Worm (Caenorhabditis elegans) whole organism, L4 larva: ENCODE results near the gene srh-248.

Experiments
- cey-2 ChIP-seq: sonication (generic microtip); optimal IDR thresholded peaks from 3 replicates; lab custom pipeline; 2017; ENCODE audit warnings: missing genetic modification characterization, mild to moderate bottlenecking, missing compliant biosample characterization, antibody characterized with exemption, borderline replicate concordance; ENCODE audit not compliant: insufficient read depth
- daf-16 ChIP-seq, 3 experiments: sonication (generic microtip); optimal IDR thresholded peaks; 2 replicates each; lab custom pipeline; 2016 to 2017; ENCODE audit warnings: missing genetic modification characterization in 3 of 3, missing genetic modification reagents in 3 of 3, mild to moderate bottlenecking in 2 of 3, missing compliant biosample characterization in 2 of 3, missing biosample characterization in 1 of 3, moderate library complexity in 1 of 3
- egl-27 ChIP-seq: sonication (generic microtip); optimal IDR thresholded peaks from 3 replicates; lab custom pipeline; 2017; ENCODE audit warnings: missing biosample characterization, missing genetic modification reagents, missing genetic modification characterization
- lin-13 ChIP-seq: fragments of 150-350 bp; optimal IDR thresholded peaks from 2 replicates; lab custom pipeline; 2014; ENCODE audit warnings: missing biosample characterization, missing genetic modification reagents, missing genetic modification characterization
- lin-15B ChIP-seq: fragments of 150-350 bp; sonication (generic microtip); optimal IDR thresholded peaks from 3 replicates; lab custom pipeline; 2014; ENCODE audit warnings: missing biosample characterization, missing genetic modification characterization
- nhr-77 ChIP-seq: fragments of 150-350 bp; optimal IDR thresholded peaks from 2 replicates; lab custom pipeline; 2014; ENCODE audit warnings: missing biosample characterization, missing genetic modification characterization
- sdz-12 ChIP-seq: fragments of 200-800 bp; sonication (Bioruptor generic); optimal IDR thresholded peaks from 2 replicates; lab custom pipeline; 2018; ENCODE audit warnings: mild to moderate bottlenecking, missing genetic modification characterization, missing compliant biosample characterization
- skn-1 ChIP-seq: fragments of 150-350 bp; optimal IDR thresholded peaks from 2 replicates; lab custom pipeline; 2014; ENCODE audit warnings: missing biosample characterization, missing genetic modification characterization
- snpc-4 ChIP-seq: fragments of 150-350 bp; optimal IDR thresholded peaks from 2 replicates; lab custom pipeline; 2014; ENCODE audit warnings: missing biosample characterization, missing genetic modification characterization
- unc-62 ChIP-seq, 3 experiments: fragments of 150-350 bp in 1 of 3; sonication (generic microtip); optimal IDR thresholded peaks in 2 of 3; peaks in 1 of 3; 1 replicate in 1 of 3; 2 replicates in 2 of 3; lab custom pipeline; 2014 to 2017; ENCODE audit warnings: missing biosample characterization in 3 of 3, missing genetic modification characterization in 3 of 3, missing genetic modification reagents in 3 of 3, missing genotype in 1 of 3
- zag-1 ChIP-seq: fragments of 150-350 bp; optimal IDR thresholded peaks from 2 replicates; lab custom pipeline; 2014; ENCODE audit warnings: missing biosample characterization, missing genetic modification characterization
- ztf-11 ChIP-seq: fragments of 150-350 bp; optimal IDR thresholded peaks from 2 replicates; lab custom pipeline; 2014; ENCODE audit warnings: missing biosample characterization, missing genetic modification characterization
- ztf-7 ChIP-seq: fragments of 150-350 bp; optimal IDR thresholded peaks from 2 replicates; lab custom pipeline; 2014; ENCODE audit warnings: missing biosample characterization, missing genetic modification characterization

- TF ChIP-seq lin-15B (tag; lab: Kevin White, UChicago) = no peak
- no peak for TF ChIP-seq unc-62 (GFP tag; optimal IDR thresholded peaks at IDR 0.05 in 1 of 2; lab: Kevin White, UChicago)
- no peak for TF ChIP-seq unc-62 (tag; optimal IDR thresholded peaks at IDR 0.05; lab: Kevin White, UChicago)
- TF ChIP-seq skn-1 (tag; lab: Kevin White, UChicago) = no peak
- no peak for TF ChIP-seq zag-1 (tag; lab: Kevin White, UChicago)
- no peak for TF ChIP-seq ztf-7 (tag; lab: Kevin White, UChicago)
- TF ChIP-seq lin-13 (GFP tag; lab: Kevin White, UChicago) = no peak
- no peak for TF ChIP-seq daf-16 (GFP tag; optimal IDR thresholded peaks at IDR 0.05; lab: Kevin White, UChicago)
- TF ChIP-seq daf-16 (tag; optimal IDR thresholded peaks at IDR 0.05; lab: Kevin White, UChicago) = no peak
- no peak for TF ChIP-seq cey-2 (tag; lab: Kevin White, UChicago)
- TF ChIP-seq snpc-4 (tag; lab: Kevin White, UChicago) = no peak
- no peak for TF ChIP-seq ztf-11
- no peak for TF ChIP-seq sdz-12 (GFP tag; lab: Kevin White, UChicago)
- no peak for TF ChIP-seq nhr-77 (tag; lab: Kevin White, UChicago)
- no peak for TF ChIP-seq egl-27 (tag; lab: Kevin White, UChicago)
These were observed 27.7 kb downstream of the srh-248 start, which contains the start of gene C31B8.12 for ce11 chrV:2927553-2927952.
